Worm (Caenorhabditis elegans): ENCODE measurements around the gene C32B5.6.
"Not testable (repeated sequence)": the region's sequence is repeated elsewhere in the genome, so short reads cannot be mapped to it uniquely, and the experiment has no call there.

Gene C32B5.6

DNA sequence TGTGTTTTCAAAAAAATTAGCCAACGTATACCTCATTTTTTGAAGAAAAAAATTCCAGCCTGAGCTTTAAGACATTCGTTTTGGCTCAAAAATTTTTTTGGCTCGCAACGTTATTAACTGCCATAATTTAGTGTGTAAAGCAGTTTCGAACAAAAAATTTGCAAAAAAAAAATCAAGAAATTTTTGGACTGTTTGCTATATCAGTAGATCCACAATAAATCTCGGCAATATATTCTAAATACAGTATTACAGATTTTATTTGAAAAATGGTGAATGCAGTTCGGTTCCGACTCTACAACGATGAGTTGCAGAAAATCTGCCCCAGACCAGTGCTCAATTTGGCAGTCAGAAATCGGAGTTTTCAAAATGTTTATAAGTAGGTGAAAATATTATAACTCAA lies at the start of gene C32B5.6:
TSS of gene C32B5.6 (plus strand) at position 301 of the 400 bp plus-strand sequence.
- not testable (repeated sequence) for TF ChIP-seq ztf-4, lsy-2, R02D3.7 (tag; optimal IDR thresholded peaks at IDR 0.05)

DNA sequence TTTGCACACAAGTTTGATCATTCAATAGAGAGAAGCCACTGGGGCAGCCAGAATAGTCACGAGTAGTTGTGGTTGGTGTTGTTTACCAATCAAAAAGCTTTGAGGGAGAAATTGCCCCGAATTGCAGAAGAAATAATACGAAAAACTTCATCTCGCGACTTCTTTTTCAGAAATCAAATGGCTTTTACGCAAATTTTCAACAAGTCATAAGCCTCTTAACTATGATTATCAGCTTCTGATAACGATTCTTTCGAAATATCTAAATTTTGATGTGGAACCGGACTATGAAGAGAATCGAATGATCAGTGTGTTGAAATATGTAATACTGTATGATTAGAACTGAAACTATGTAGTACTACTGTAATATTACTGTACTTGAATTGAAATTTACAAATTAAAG lies 47.9 kb upstream of the C32B5.6 start:
- no peak for TF ChIP-seq elt-3 (tag; optimal IDR thresholded peaks at IDR 0.05)
- no peak for TF ChIP-seq snpc-4 (tag; optimal IDR thresholded peaks at IDR 0.05)
- no peak for TF ChIP-seq aly-2 (tag; optimal IDR thresholded peaks at IDR 0.05)
- no peak for TF ChIP-seq crh-2 (tag; optimal IDR thresholded peaks at IDR 0.05)
- no peak for TF ChIP-seq dmd-4 (tag; optimal IDR thresholded peaks at IDR 0.05)
- TF ChIP-seq ztf-4 (tag; optimal IDR thresholded peaks at IDR 0.05), result no peak
- TF ChIP-seq nhr-6 (tag; optimal IDR thresholded peaks at IDR 0.05), result no peak
- no peak for TF ChIP-seq mab-5 (tag; optimal IDR thresholded peaks at IDR 0.05)
- no peak for TF ChIP-seq fos-1 (tag; optimal IDR thresholded peaks at IDR 0.05)
- no peak for TF ChIP-seq R02D3.7 (tag; optimal IDR thresholded peaks at IDR 0.05)
- TF ChIP-seq alr-1 (tag; optimal IDR thresholded peaks at IDR 0.05), result no peak
- no peak for TF ChIP-seq nhr-25 (tag; optimal IDR thresholded peaks at IDR 0.05)
- TF ChIP-seq Y55F3AM.14 (GFP tag; optimal IDR thresholded peaks at IDR 0.05), result no peak
- no peak for TF ChIP-seq nhr-11 (tag; optimal IDR thresholded peaks at IDR 0.05)
- TF ChIP-seq lin-13 (GFP tag; optimal IDR thresholded peaks at IDR 0.05), result no peak
- no peak for TF ChIP-seq peb-1 (tag; optimal IDR thresholded peaks at IDR 0.05)
- no peak for TF ChIP-seq nhr-21 (tag; optimal IDR thresholded peaks at IDR 0.05)
- no peak for TF ChIP-seq egl-27 (tag; optimal IDR thresholded peaks at IDR 0.05)
- no peak for TF ChIP-seq nhr-77 (tag; optimal IDR thresholded peaks at IDR 0.05)
- TF ChIP-seq ceh-16 (tag; optimal IDR thresholded peaks at IDR 0.05), result no peak

DNA sequence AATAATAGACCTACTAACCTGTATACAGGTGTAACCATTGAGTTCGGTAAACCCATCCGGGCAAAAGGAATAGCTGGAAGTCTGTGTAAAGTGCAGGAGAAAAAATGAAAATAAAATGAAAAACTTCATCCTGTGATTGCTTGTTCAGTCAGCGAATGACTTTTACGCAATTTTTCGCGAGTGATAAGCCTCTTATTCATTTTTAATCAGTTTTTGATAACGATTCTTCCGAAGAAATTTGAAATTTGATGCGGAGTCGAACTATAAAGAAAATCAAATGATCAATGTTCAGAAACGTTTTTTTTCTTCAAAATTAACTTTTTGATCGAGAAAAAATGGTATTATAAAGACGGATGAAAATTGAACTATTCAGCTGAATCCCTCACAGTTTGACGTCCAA lies 45.4 kb upstream of the C32B5.6 start:
- TF ChIP-seq fos-1 (tag; optimal IDR thresholded peaks at IDR 0.05), result peak; percentile 84
- no peak for TF ChIP-seq R02D3.7 (tag; optimal IDR thresholded peaks at IDR 0.05)

DNA sequence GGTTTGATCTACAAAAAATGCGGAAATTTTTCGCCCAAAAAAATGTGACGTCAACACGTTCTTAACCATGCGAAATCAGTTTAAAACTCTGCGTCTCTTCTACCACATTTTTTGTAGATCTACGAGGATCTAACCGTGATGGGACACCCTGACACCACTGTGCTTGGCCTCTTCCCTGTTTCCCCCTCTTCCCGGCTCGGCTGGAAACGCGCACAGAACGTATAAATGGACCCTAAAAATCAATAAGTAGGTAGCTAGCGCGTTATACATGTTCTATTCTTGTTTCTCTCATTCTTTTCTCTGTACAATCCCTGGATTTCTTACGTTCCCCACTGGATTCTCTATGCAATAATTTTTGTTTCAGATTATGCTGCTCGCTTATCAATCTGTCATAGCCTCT lies 44.7 kb upstream of the C32B5.6 start, which contains the start of gene fbxc-28:
TSS of gene fbxc-28 (plus strand) at position 301 of the 400 bp plus-strand sequence.
- no peak for TF ChIP-seq zag-1 (tag; optimal IDR thresholded peaks at IDR 0.05)
- TF ChIP-seq fos-1 (tag; optimal IDR thresholded peaks at IDR 0.05), result no peak
- no peak for TF ChIP-seq lsy-2 (tag; optimal IDR thresholded peaks at IDR 0.05)

DNA sequence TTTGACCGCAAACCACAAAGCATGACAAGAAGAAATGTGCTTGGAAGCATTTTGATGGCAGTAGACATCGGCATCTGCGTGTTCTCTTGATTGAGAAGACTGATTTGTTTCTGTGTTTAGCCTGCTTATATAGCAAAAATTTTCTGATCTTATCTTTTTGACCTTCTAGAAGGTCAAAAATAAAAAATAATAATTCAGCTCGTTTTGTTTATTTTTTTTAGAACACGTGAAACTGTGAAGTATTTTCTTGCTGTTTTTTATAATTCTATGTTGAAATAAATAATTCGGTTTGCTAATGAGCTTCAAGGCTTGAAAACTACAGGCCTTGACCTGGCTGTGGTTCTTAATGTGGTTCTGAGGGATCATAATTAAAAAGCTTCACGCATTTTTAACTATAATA lies 40.9 kb upstream of the C32B5.6 start, which contains the start of gene R07C3.13:
TSS of gene R07C3.13 (minus strand) at position 101 of the 400 bp plus-strand sequence.
- TF ChIP-seq nhr-237 (tag; optimal IDR thresholded peaks at IDR 0.05) (no peak), sem-4 (tag; optimal IDR thresholded peaks at IDR 0.05) (no peak), nhr-25 (tag; optimal IDR thresholded peaks at IDR 0.05) (no peak), mdl-1 (tag; optimal IDR thresholded peaks at IDR 0.05) (no peak), unc-55 (GFP tag; optimal IDR thresholded peaks at IDR 0.05) (no peak), alr-1 (tag; optimal IDR thresholded peaks at IDR 0.05) (no peak), nhr-129 (tag; optimal IDR thresholded peaks at IDR 0.05) (no peak), ztf-11 (tag; optimal IDR thresholded peaks at IDR 0.05) (no peak), lin-13 (GFP tag; optimal IDR thresholded peaks at IDR 0.05) (no peak), nhr-21 (tag; optimal IDR thresholded peaks at IDR 0.05) (no peak), nhr-12 (tag; optimal IDR thresholded peaks at IDR 0.05) (no peak), nhr-23 (tag; optimal IDR thresholded peaks at IDR 0.05) (no peak), crh-2 (tag; optimal IDR thresholded peaks at IDR 0.05) (no peak), C34F6.9 (tag; optimal IDR thresholded peaks at IDR 0.05) (no peak), lin-11 (tag; optimal IDR thresholded peaks at IDR 0.05) (no peak), elt-3 (tag; optimal IDR thresholded peaks at IDR 0.05) (no peak), elt-1 (tag; optimal IDR thresholded peaks at IDR 0.05) (no peak), nhr-77 (tag; optimal IDR thresholded peaks at IDR 0.05) (no peak)

DNA sequence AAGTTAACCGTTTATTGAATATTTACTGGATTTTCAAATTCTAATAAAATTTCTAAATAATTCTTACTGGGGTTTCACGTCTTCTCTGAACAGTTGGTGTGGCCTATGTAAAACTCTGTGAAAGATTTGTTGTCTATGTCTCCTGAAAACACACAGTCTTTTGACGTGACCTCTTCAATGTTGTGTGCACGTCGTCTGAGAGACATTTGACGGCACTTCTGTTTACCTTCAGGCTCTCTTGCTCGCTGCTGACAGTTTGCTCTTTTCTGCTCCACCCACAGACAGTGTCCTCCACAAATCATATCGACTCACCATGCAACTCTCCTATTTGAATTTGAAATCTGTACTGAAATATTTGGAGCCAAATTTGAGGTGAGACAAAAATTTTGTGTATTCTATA lies 37.3 kb upstream of the C32B5.6 start, which contains the start of gene fbxc-34:
TSS of gene fbxc-34 (plus strand) at position 301 of the 400 bp plus-strand sequence.
- not testable (repeated sequence) for TF ChIP-seq egl-27, nhr-237, lin-11 (tag; optimal IDR thresholded peaks at IDR 0.05)

Measured in whole organism, L2 larva.